Worm (Caenorhabditis elegans) whole organism, early embryonic: ENCODE measurements around the gene cyn-16.

Source experiments
- F13C5.2 ChIP-seq: sonication (generic microtip); optimal IDR thresholded peaks from 2 replicates; lab custom pipeline; 2017; ENCODE audit warnings: mild to moderate bottlenecking, missing genetic modification characterization, inconsistent platforms, missing compliant biosample characterization
- ama-1 ChIP-seq: fragments of 150-350 bp; optimal IDR thresholded peaks from 2 replicates; lab custom pipeline; 2014
- sea-1 ChIP-seq: fragments of 200-800 bp; sonication (Bioruptor generic); conservative IDR thresholded peaks from 2 replicates; pipeline ENCODE4 v1.3.6; 2022; ENCODE audit warnings: missing genetic modification characterization, missing compliant biosample characterization
- tbx-11 ChIP-seq: fragments of 200-800 bp; sonication (Bioruptor generic); IDR thresholded peaks from 2 replicates; pipeline ENCODE4 v1.3.6; 2022; ENCODE audit warnings: missing genetic modification characterization, missing compliant biosample characterization

- TF ChIP-seq ama-1 (lab: Kevin White, UChicago) (no peak), sea-1 (GFP tag; lab: Robert Waterston, UW) (no peak), tbx-11 (GFP tag; lab: Robert Waterston, UW) (no peak), F13C5.2 (tag; lab: Kevin White, UChicago) (no peak)
Measured at ce11 chrII:11994940-11995339, 41.6 kb downstream of the cyn-16 start.
